Worm (Caenorhabditis elegans) whole organism, midembryonic: Measurements from ENCODE around the gene F55G11.2.

Experiments used
- flt-1 ChIP-seq: fragments of 200-800 bp; sonication (Bioruptor generic); IDR thresholded peaks from 2 replicates; pipeline ENCODE4 v1.3.6; 2022; ENCODE audit warnings: missing genetic modification characterization, missing compliant biosample characterization
- ztf-23 ChIP-seq: fragments of 200-800 bp; sonication (Bioruptor generic); IDR thresholded peaks from 2 replicates; pipeline ENCODE4 v1.3.6; 2022; ENCODE audit warnings: missing genetic modification reagents, missing genetic modification characterization, missing compliant biosample characterization

DNA sequence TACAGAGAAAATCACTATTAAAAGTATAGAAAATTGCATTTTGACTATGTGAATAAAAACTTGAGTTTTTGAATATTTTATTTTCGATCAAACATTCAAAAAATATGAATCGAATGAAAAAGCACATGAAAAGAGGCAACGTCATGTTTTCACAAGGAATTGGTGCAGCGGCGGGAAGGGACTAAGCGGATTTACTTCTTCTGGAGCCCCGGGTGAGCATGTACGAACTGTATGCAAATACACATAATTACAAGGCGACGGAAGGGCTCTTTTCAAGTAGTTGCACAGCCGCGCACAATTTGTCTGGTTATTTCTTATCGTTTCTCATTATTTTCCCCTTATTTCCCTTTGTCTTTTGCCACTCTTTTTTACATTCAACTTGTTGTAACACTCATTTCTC is 26.8 kb upstream of the F55G11.2 start, which contains the start of gene K10D11.7:
- TF ChIP-seq flt-1 (GFP tag; lab: Robert Waterston, UW): no peak
- no peak for TF ChIP-seq ztf-23 (GFP tag; lab: Robert Waterston, UW)
